Fruit fly (Drosophila melanogaster) whole organism, adult: Measurements from ENCODE around the gene Mettl14.

ENCODE experiments used
- CG7045 ChIP-seq: fragments of 200-800 bp; sonication (Bioruptor generic); optimal IDR thresholded peaks from 2 replicates; lab custom pipeline; 2017; ENCODE audit warnings: missing biosample characterization, mild to moderate bottlenecking, missing genetic modification characterization
- cnc ChIP-seq, 2 experiments: fragments of >200 bp; optimal IDR thresholded peaks; 2 replicates each; lab custom pipeline; 2017
- kay ChIP-seq: fragments of 200-800 bp; sonication (Bioruptor generic); peaks from one replicate; lab custom pipeline; 2016; ENCODE audit warnings: missing biosample characterization, missing genetic modification characterization, borderline replicate concordance

dm6 chr2L:8351864-8352263 is 43.6 kb downstream of the Mettl14 start, which contains the start of gene Mur29B:
- TF ChIP-seq kay (GFP tag; lab: Kevin White, UChicago) (peak; percentile 65), CG7045 (no peak), cnc (optimal IDR thresholded peaks at IDR 0.05; lab: Kevin White, UChicago) (no peak)
